Worm (Caenorhabditis elegans): ENCODE results near the gene pei-2.

- no peak for TF ChIP-seq ama-1 (optimal IDR thresholded peaks at IDR 0.05)
- no peak for TF ChIP-seq nhr-10 (tag; optimal IDR thresholded peaks at IDR 0.05)
- TF ChIP-seq nhr-77 (tag; optimal IDR thresholded peaks at IDR 0.05): no peak
- TF ChIP-seq lsy-2 (tag; optimal IDR thresholded peaks at IDR 0.05): no peak
- TF ChIP-seq lin-39 (tag; optimal IDR thresholded peaks at IDR 0.05): no peak
- no peak for TF ChIP-seq unc-62 (GFP tag; optimal IDR thresholded peaks at IDR 0.05)
- no peak for TF ChIP-seq peb-1 (tag; optimal IDR thresholded peaks at IDR 0.05)
- TF ChIP-seq snpc-4 (tag; optimal IDR thresholded peaks at IDR 0.05): no peak
- TF ChIP-seq lin-13 (GFP tag; optimal IDR thresholded peaks at IDR 0.05): no peak
- TF ChIP-seq lin-11 (tag; optimal IDR thresholded peaks at IDR 0.05): no peak
- no peak for TF ChIP-seq aly-2 (tag; optimal IDR thresholded peaks at IDR 0.05)
- TF ChIP-seq alr-1 (tag; optimal IDR thresholded peaks at IDR 0.05): no peak
- no peak for TF ChIP-seq nhr-6 (tag; optimal IDR thresholded peaks at IDR 0.05)
Observed at ce11 chrV:1027044-1027443, 3.8 kb upstream of the pei-2 start, which contains the start of gene R09A1.3.

Data from whole organism, L2 larva.